Fruit fly (Drosophila melanogaster): ENCODE measurements around the gene CG31122.

- TF ChIP-seq CTCF (optimal IDR thresholded peaks at IDR 0.05) (no peak), CG8478 (optimal IDR thresholded peaks at IDR 0.05) (no peak)
Measured at dm6 chr3R:18422446-18422845, 9.8 kb upstream of the CG31122 start.

Measured in S2 (cell line).